Worm (Caenorhabditis elegans): ENCODE measurements around the gene mcp-1.
A peak's percentile ranks its signal among the peaks of the same experiment; 100 is the strongest.

mcp-1 gene

ce11 chrV:5927347-5927746, 34.3 kb upstream of the mcp-1 start, which contains the start of gene srsx-17:
Gene srsx-17, plus strand, starts transcription at chrV:5927647.
- no peak for TF ChIP-seq F23B12.7 (tag; optimal IDR thresholded peaks at IDR 0.05; ENCODE audit: insufficient read depth)
- TF ChIP-seq B0261.1 (tag; optimal IDR thresholded peaks at IDR 0.05): no peak
- TF ChIP-seq lsl-1 (GFP tag; optimal IDR thresholded peaks at IDR 0.05): no peak
- TF ChIP-seq nfyb-1 (GFP tag; IDR thresholded peaks at IDR 0.05): no peak
- TF ChIP-seq K12H6.12 (tag; optimal IDR thresholded peaks at IDR 0.05): no peak
- TF ChIP-seq nhr-179 (tag; optimal IDR thresholded peaks at IDR 0.05): no peak
- no peak for TF ChIP-seq ZK185.1 (tag; optimal IDR thresholded peaks at IDR 0.05; ENCODE audit: poor library complexity, severe bottlenecking)
- TF ChIP-seq bed-2 (GFP tag; IDR thresholded peaks at IDR 0.05): no peak
- no peak for TF ChIP-seq gei-17 (GFP tag; optimal IDR thresholded peaks at IDR 0.05)
- TF ChIP-seq pha-4 (tag; optimal IDR thresholded peaks at IDR 0.05): no peak
- no peak for TF ChIP-seq unc-130 (GFP tag; optimal IDR thresholded peaks at IDR 0.05)
- no peak for TF ChIP-seq atf-7 (tag; optimal IDR thresholded peaks at IDR 0.05)
- no peak for TF ChIP-seq ekl-4 (GFP tag; IDR thresholded peaks at IDR 0.05)
- TF ChIP-seq dpff-1 (tag; optimal IDR thresholded peaks at IDR 0.05): no peak
- no peak for TF ChIP-seq ceh-58 (GFP tag; IDR thresholded peaks at IDR 0.05)
- no peak for TF ChIP-seq tbp1 (GFP tag; optimal IDR thresholded peaks at IDR 0.05)
- TF ChIP-seq tlf-1 (GFP tag; optimal IDR thresholded peaks at IDR 0.05): no peak
- no peak for TF ChIP-seq D2030.7 (GFP tag; IDR thresholded peaks at IDR 0.05)

ce11 chrV:5928006-5928405, 33.6 kb upstream of the mcp-1 start:
- TF ChIP-seq ztf-6 (GFP tag; IDR thresholded peaks at IDR 0.05): no peak
- no peak for TF ChIP-seq egrh-3 (GFP tag; IDR thresholded peaks at IDR 0.05)
- no peak for TF ChIP-seq dox-1 (GFP tag; IDR thresholded peaks at IDR 0.05)
- no peak for TF ChIP-seq Y53F4B.3 (GFP tag; IDR thresholded peaks at IDR 0.05)
- TF ChIP-seq B0261.1 (tag; optimal IDR thresholded peaks at IDR 0.05): no peak

ce11 chrV:5930588-5930987, 31.0 kb upstream of the mcp-1 start, which contains the start of gene galt-1:
Gene galt-1, plus strand, starts transcription at chrV:5930905.
- TF ChIP-seq let-607 (tag; optimal IDR thresholded peaks at IDR 0.05): no peak
- peak; percentile 64 for TF ChIP-seq nhr-80 (tag; optimal IDR thresholded peaks at IDR 0.05)

ce11 chrV:5936691-5937090, 24.9 kb upstream of the mcp-1 start, which contains the start of the genes M03F8.5 and M03F8.7:
Gene M03F8.5, minus strand, starts transcription at chrV:5936791.
Gene M03F8.7, plus strand, starts transcription at chrV:5936939.
- TF ChIP-seq F23B12.7 (tag; optimal IDR thresholded peaks at IDR 0.05; ENCODE audit: insufficient read depth): no peak
- TF ChIP-seq ZK185.1 (tag; optimal IDR thresholded peaks at IDR 0.05; ENCODE audit: poor library complexity, severe bottlenecking): no peak
- no peak for TF ChIP-seq egl-18 (GFP tag; IDR thresholded peaks at IDR 0.05)
- no peak for TF ChIP-seq zim-3 (tag; optimal IDR thresholded peaks at IDR 0.05)
- no peak for TF ChIP-seq ztf-18 (tag; optimal IDR thresholded peaks at IDR 0.05)
- no peak for TF ChIP-seq unc-62 (GFP tag; optimal IDR thresholded peaks at IDR 0.05)
- TF ChIP-seq B0336.3 (GFP tag; IDR thresholded peaks at IDR 0.05): no peak
- no peak for TF ChIP-seq K12H6.12 (tag; optimal IDR thresholded peaks at IDR 0.05)

ce11 chrV:5939503-5940072, 22.0 kb upstream of the mcp-1 start, which contains the start of gene syf-3:
Gene syf-3, plus strand, starts transcription at chrV:5940022.
- no peak for TF ChIP-seq egl-18 (GFP tag; IDR thresholded peaks at IDR 0.05)
- peak; percentile 83 for TF ChIP-seq efl-1 (GFP tag; optimal IDR thresholded peaks at IDR 0.05)
- peak; percentile 87 for TF ChIP-seq dpl-1 (GFP tag; optimal IDR thresholded peaks at IDR 0.05)
- TF ChIP-seq attf-3 (GFP tag; conservative IDR thresholded peaks at IDR 0.05): peak; percentile 98
- TF ChIP-seq atf-7 (tag; optimal IDR thresholded peaks at IDR 0.05): no peak
- TF ChIP-seq T26A5.8 (tag; optimal IDR thresholded peaks at IDR 0.05): no peak
- peak; percentile 96 for TF ChIP-seq lin-54 (GFP tag; optimal IDR thresholded peaks at IDR 0.05)
- no peak for TF ChIP-seq Y56A3A.18 (GFP tag; IDR thresholded peaks at IDR 0.05)
- peak; percentile 55 to 93 (median 77) for TF ChIP-seq lin-35 (GFP tag; optimal IDR thresholded peaks at IDR 0.05)

Measured in whole organism, young adult.